Worm (Caenorhabditis elegans) whole organism, young adult: ENCODE results near the gene unc-53.

Experiments used
- B0261.1 ChIP-seq: sonication (generic microtip); optimal IDR thresholded peaks from 2 replicates; lab custom pipeline; 2016; ENCODE audit warnings: mild to moderate bottlenecking, missing genetic modification characterization, moderate library complexity, missing compliant biosample characterization
- D2030.7 ChIP-seq: fragments of 200-800 bp; sonication (Bioruptor generic); IDR thresholded peaks from 2 replicates; pipeline ENCODE4 v1.3.6; 2022; ENCODE audit warnings: missing genetic modification reagents, missing genetic modification characterization, missing compliant biosample characterization
- F22D6.2 ChIP-seq: sonication (generic microtip); optimal IDR thresholded peaks from 2 replicates; lab custom pipeline; 2016; ENCODE audit warnings: mild to moderate bottlenecking, missing genetic modification characterization, missing compliant biosample characterization
- F23B12.7 ChIP-seq: sonication (generic microtip); optimal IDR thresholded peaks from 2 replicates; lab custom pipeline; 2017; ENCODE audit warnings: missing genetic modification characterization, mild to moderate bottlenecking, missing compliant biosample characterization, antibody characterized with exemption, moderate library complexity; ENCODE audit not compliant: insufficient read depth
- F33H1.4 ChIP-seq: fragments of 200-800 bp; sonication (Bioruptor generic); IDR thresholded peaks from 2 replicates; pipeline ENCODE4 v1.3.6; 2022; ENCODE audit warnings: missing genetic modification reagents, missing genetic modification characterization, missing compliant biosample characterization
- F37B4.10 ChIP-seq: fragments of 200-800 bp; sonication (Bioruptor generic); IDR thresholded peaks from 2 replicates; pipeline ENCODE4 v1.3.6; 2022; ENCODE audit warnings: missing genetic modification characterization, missing compliant biosample characterization
- K12H6.12 ChIP-seq: fragments of 200-800 bp; sonication (Bioruptor generic); optimal IDR thresholded peaks from 2 replicates; lab custom pipeline; 2018; ENCODE audit warnings: mild to moderate bottlenecking, missing genetic modification characterization, missing compliant biosample characterization
- T07F8.4 ChIP-seq: sonication (generic microtip); optimal IDR thresholded peaks from 2 replicates; lab custom pipeline; 2016; ENCODE audit warnings: mild to moderate bottlenecking, missing genetic modification characterization, moderate library complexity, missing compliant biosample characterization
- Y67H2A.10 ChIP-seq: fragments of 200-800 bp; sonication (Bioruptor generic); conservative IDR thresholded peaks from 2 replicates; pipeline ENCODE4 v1.3.6; 2022; ENCODE audit warnings: missing genetic modification reagents, missing genetic modification characterization, missing compliant biosample characterization
- aptf-3 ChIP-seq: fragments of 200-800 bp; sonication (Bioruptor generic); IDR thresholded peaks from 2 replicates; pipeline ENCODE4 v1.3.6; 2022; ENCODE audit warnings: missing genetic modification characterization, missing compliant biosample characterization
- atf-7 ChIP-seq: sonication (generic microtip); optimal IDR thresholded peaks from 2 replicates; lab custom pipeline; 2017; ENCODE audit warnings: mild to moderate bottlenecking, missing genetic modification characterization, missing compliant biosample characterization
- attf-3 ChIP-seq: fragments of 200-800 bp; sonication (Bioruptor generic); conservative IDR thresholded peaks from 2 replicates; pipeline ENCODE4 v1.3.6; 2022; ENCODE audit warnings: missing genetic modification reagents, missing genetic modification characterization, missing compliant biosample characterization
- attf-5 ChIP-seq: fragments of 200-800 bp; sonication (Bioruptor generic); optimal IDR thresholded peaks from 2 replicates; lab custom pipeline; 2018; ENCODE audit warnings: mild to moderate bottlenecking, missing genetic modification characterization, missing compliant biosample characterization
- attf-6 ChIP-seq: fragments of 200-800 bp; sonication (Bioruptor generic); IDR thresholded peaks from 2 replicates; pipeline ENCODE4 v1.3.6; 2022; ENCODE audit warnings: missing genetic modification reagents, missing genetic modification characterization, missing compliant biosample characterization
- ccch-3 ChIP-seq: fragments of 200-800 bp; sonication (Bioruptor generic); optimal IDR thresholded peaks from 2 replicates; lab custom pipeline; 2018; ENCODE audit warnings: mild to moderate bottlenecking, missing genetic modification characterization, missing compliant biosample characterization
- cebp-2 ChIP-seq: fragments of 200-800 bp; sonication (Bioruptor generic); IDR thresholded peaks from 2 replicates; pipeline ENCODE4 v1.3.6; 2022; ENCODE audit warnings: missing genetic modification characterization, missing compliant biosample characterization
- ceh-100 ChIP-seq: fragments of 200-800 bp; sonication (Bioruptor generic); IDR thresholded peaks from 2 replicates; pipeline ENCODE4 v1.3.6; 2022; ENCODE audit warnings: missing genetic modification reagents, missing genetic modification characterization, missing compliant biosample characterization
- ceh-58 ChIP-seq: fragments of 200-800 bp; sonication (Bioruptor generic); IDR thresholded peaks from 2 replicates; pipeline ENCODE4 v1.3.6; 2022; ENCODE audit warnings: missing genetic modification characterization, missing compliant biosample characterization
- ceh-79 ChIP-seq: sonication (generic microtip); optimal IDR thresholded peaks from 2 replicates; lab custom pipeline; 2017; ENCODE audit warnings: mild to moderate bottlenecking, missing genetic modification characterization, missing compliant biosample characterization
- dpff-1 ChIP-seq: sonication (generic microtip); optimal IDR thresholded peaks from 2 replicates; lab custom pipeline; 2017; ENCODE audit warnings: mild to moderate bottlenecking, missing genetic modification characterization, missing compliant biosample characterization
- egrh-3 ChIP-seq: fragments of 200-800 bp; sonication (Bioruptor generic); IDR thresholded peaks from 2 replicates; pipeline ENCODE4 v1.3.6; 2022; ENCODE audit warnings: missing genetic modification reagents, missing genetic modification characterization, missing compliant biosample characterization
- ets-4 ChIP-seq: fragments of 200-800 bp; sonication (Bioruptor generic); optimal IDR thresholded peaks from 2 replicates; lab custom pipeline; 2018; ENCODE audit warnings: mild to moderate bottlenecking, missing genetic modification characterization, missing compliant biosample characterization
- fkh-3 ChIP-seq: sonication (generic microtip); optimal IDR thresholded peaks from 2 replicates; lab custom pipeline; 2016; ENCODE audit warnings: mild to moderate bottlenecking, missing genetic modification characterization, missing compliant biosample characterization
- him-1 ChIP-seq: sonication (generic microtip); optimal IDR thresholded peaks from 2 replicates; lab custom pipeline; 2016; ENCODE audit warnings: missing genotype, missing genetic modification reagents, missing genetic modification characterization, missing compliant biosample characterization
- hsf-1 ChIP-seq: fragments of 200-800 bp; sonication (Bioruptor generic); IDR thresholded peaks from 2 replicates; pipeline ENCODE4 v1.3.6; 2022; ENCODE audit warnings: missing genetic modification reagents, missing genetic modification characterization, missing compliant biosample characterization
- lin-40 ChIP-seq: sonication (generic microtip); optimal IDR thresholded peaks from 2 replicates; lab custom pipeline; 2016; ENCODE audit warnings: missing genetic modification characterization, mild to moderate bottlenecking, missing compliant biosample characterization, missing genotype, missing genetic modification reagents
- lir-1 ChIP-seq: fragments of 200-800 bp; sonication (Bioruptor generic); conservative IDR thresholded peaks from 2 replicates; pipeline ENCODE4 v1.3.6; 2022; ENCODE audit warnings: missing genetic modification reagents, missing genetic modification characterization, missing compliant biosample characterization
- lsl-1 ChIP-seq: fragments of 200-800 bp; sonication (Bioruptor generic); optimal IDR thresholded peaks from 2 replicates; lab custom pipeline; 2018; ENCODE audit warnings: mild to moderate bottlenecking, missing genetic modification characterization, moderate library complexity, missing compliant biosample characterization
- madf-10 ChIP-seq: sonication (generic microtip); optimal IDR thresholded peaks from 2 replicates; lab custom pipeline; 2016; ENCODE audit warnings: mild to moderate bottlenecking, missing genetic modification characterization, missing compliant biosample characterization
- madf-3 ChIP-seq: fragments of 200-800 bp; sonication (Bioruptor generic); IDR thresholded peaks from 2 replicates; pipeline ENCODE4 v1.3.6; 2022; ENCODE audit warnings: missing genetic modification reagents, missing genetic modification characterization, missing compliant biosample characterization
- nfya-1 ChIP-seq: sonication (generic microtip); optimal IDR thresholded peaks from 2 replicates; lab custom pipeline; 2017; ENCODE audit warnings: antibody characterized with exemption, missing compliant biosample characterization, missing genetic modification characterization, borderline replicate concordance; ENCODE audit not compliant: insufficient read depth
- nfya-2 ChIP-seq: fragments of 200-800 bp; sonication (Bioruptor generic); IDR thresholded peaks from 2 replicates; pipeline ENCODE4 v1.3.6; 2022; ENCODE audit warnings: missing genetic modification reagents, missing genetic modification characterization, missing compliant biosample characterization
- nfyb-1 ChIP-seq: fragments of 200-800 bp; sonication (Bioruptor generic); IDR thresholded peaks from 2 replicates; pipeline ENCODE4 v1.3.6; 2022; ENCODE audit warnings: missing genetic modification reagents, missing genetic modification characterization, missing compliant biosample characterization
- nhr-120 ChIP-seq: fragments of 200-800 bp; sonication (Bioruptor generic); IDR thresholded peaks from 2 replicates; pipeline ENCODE4 v1.3.6; 2022; ENCODE audit warnings: missing genetic modification characterization, missing compliant biosample characterization
- pha-4 ChIP-seq: fragments of 150-350 bp; sonication (generic microtip); optimal IDR thresholded peaks from 2 replicates; lab custom pipeline; 2014; ENCODE audit warnings: missing biosample characterization, missing genetic modification reagents, missing genetic modification characterization
- repo-1 ChIP-seq: sonication (generic microtip); optimal IDR thresholded peaks from 2 replicates; lab custom pipeline; 2017; ENCODE audit warnings: mild to moderate bottlenecking, missing genetic modification characterization, missing compliant biosample characterization
- rpc-1 ChIP-seq, 2 experiments: fragments of 150-350 bp in 1 of 2; sonication (generic microtip) in 1 of 2; optimal IDR thresholded peaks; 2 replicates each; lab custom pipeline; 2014 to 2018; ENCODE audit warnings: missing biosample characterization in 1 of 2, missing genetic modification characterization in 1 of 2, missing genetic modification reagents in 1 of 2, missing genotype in 1 of 2
- sptf-2 ChIP-seq: fragments of 200-800 bp; sonication (Bioruptor generic); optimal IDR thresholded peaks from 2 replicates; lab custom pipeline; 2018; ENCODE audit warnings: mild to moderate bottlenecking, missing genetic modification characterization, missing compliant biosample characterization
- tbx-9 ChIP-seq: sonication (generic microtip); optimal IDR thresholded peaks from 2 replicates; lab custom pipeline; 2016; ENCODE audit warnings: borderline replicate concordance, missing genetic modification characterization, inconsistent platforms, missing compliant biosample characterization
- unc-130 ChIP-seq: sonication (generic microtip); optimal IDR thresholded peaks from 2 replicates; lab custom pipeline; 2016; ENCODE audit warnings: missing genetic modification reagents, missing genetic modification characterization, missing compliant biosample characterization
- zfh-2 ChIP-seq: fragments of 200-800 bp; sonication (Bioruptor generic); conservative IDR thresholded peaks from 2 replicates; pipeline ENCODE4 v1.3.6; 2022; ENCODE audit warnings: missing genetic modification reagents, missing genetic modification characterization, missing compliant biosample characterization
- ztf-22 ChIP-seq: fragments of 200-800 bp; sonication (Bioruptor generic); optimal IDR thresholded peaks from 2 replicates; lab custom pipeline; 2018; ENCODE audit warnings: mild to moderate bottlenecking, missing genetic modification characterization, moderate library complexity, missing compliant biosample characterization

unc-53 gene

DNA sequence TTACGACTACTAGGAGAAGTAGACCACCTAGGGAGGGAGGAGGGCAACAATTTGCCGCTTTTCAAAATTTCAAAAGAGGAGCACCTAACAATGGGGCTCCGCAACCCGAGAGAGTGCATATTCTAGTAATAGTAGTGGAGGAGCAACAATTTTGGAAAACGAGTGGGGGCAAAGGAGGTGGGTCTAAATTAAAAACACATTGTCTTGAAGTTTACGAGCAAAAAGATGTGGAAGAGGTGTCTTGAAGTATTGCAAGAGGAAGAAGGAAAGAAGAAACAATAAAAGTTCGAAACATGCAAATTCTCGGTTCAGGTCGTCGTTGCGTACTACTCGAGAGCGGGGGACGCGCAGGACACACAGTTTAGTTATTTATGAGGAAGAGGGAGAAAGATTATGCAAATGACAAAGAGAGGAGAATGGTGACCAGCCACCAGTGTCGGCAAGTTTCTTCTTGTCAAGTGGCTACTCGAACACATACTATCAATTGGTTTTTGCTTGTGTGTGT, 25.0 kb downstream of the unc-53 start:
- no peak for TF ChIP-seq ets-4 (GFP tag; lab: Kevin White, UChicago)
- TF ChIP-seq hsf-1 (GFP tag; lab: Robert Waterston, UW) = 0 out of 2 replicates have a peak, but pooled peaks have one; percentile 20

DNA sequence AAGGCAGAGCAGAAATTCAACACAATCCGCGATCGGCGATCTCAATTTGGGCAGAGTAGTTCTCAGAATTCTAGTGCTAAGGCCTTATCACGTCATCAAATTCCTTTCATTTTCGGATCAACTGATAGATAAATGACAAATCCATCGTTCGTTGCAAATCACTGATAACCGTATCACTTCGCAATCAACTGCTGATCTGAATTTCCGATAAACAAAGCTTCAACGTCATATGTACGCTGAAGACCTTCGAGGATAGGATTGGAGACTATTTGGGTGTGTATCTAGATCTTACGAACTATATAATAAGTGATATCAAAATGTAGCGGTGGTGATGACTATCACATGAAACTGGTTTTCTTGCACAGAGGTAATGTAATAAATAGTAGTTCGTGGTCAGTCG, 32.0 kb downstream of the unc-53 start:
- no peak for TF ChIP-seq attf-5 (GFP tag; lab: Kevin White, UChicago)
- TF ChIP-seq ceh-79 (tag; lab: Kevin White, UChicago) = no peak
- no peak for TF ChIP-seq F22D6.2
- no peak for TF ChIP-seq ceh-58 (GFP tag; lab: Robert Waterston, UW)
- TF ChIP-seq fkh-3 (tag; lab: Kevin White, UChicago) = no peak
- TF ChIP-seq lin-40 (tag; lab: Kevin White, UChicago) = no peak
- no peak for TF ChIP-seq lsl-1 (GFP tag; lab: Kevin White, UChicago)
- TF ChIP-seq repo-1 (tag; lab: Kevin White, UChicago) = no peak
- TF ChIP-seq madf-10 (tag; lab: Kevin White, UChicago) = no peak
- TF ChIP-seq nhr-120 = no peak
- TF ChIP-seq K12H6.12 = no peak
- TF ChIP-seq egrh-3 (GFP tag; lab: Robert Waterston, UW) = no peak
- no peak for TF ChIP-seq tbx-9
- no peak for TF ChIP-seq F23B12.7 (tag; lab: Kevin White, UChicago)
- no peak for TF ChIP-seq him-1 (tag; lab: Kevin White, UChicago)
- no peak for TF ChIP-seq rpc-1 (optimal IDR thresholded peaks at IDR 0.05; lab: Kevin White, UChicago)
- TF ChIP-seq rpc-1 (tag; optimal IDR thresholded peaks at IDR 0.05; lab: Kevin White, UChicago) = no peak

- TF ChIP-seq unc-130 (GFP tag; lab: Kevin White, UChicago) (no peak), D2030.7 (no peak), F37B4.10 (GFP tag; lab: Robert Waterston, UW) (no peak), pha-4 (tag; lab: Kevin White, UChicago) (no peak), madf-3 (no peak), ccch-3 (GFP tag; lab: Kevin White, UChicago) (no peak), ceh-100 (GFP tag; lab: Robert Waterston, UW) (no peak), egrh-3 (GFP tag; lab: Robert Waterston, UW) (no peak), repo-1 (tag; lab: Kevin White, UChicago) (no peak), nfya-1 (tag; lab: Kevin White, UChicago) (no peak), sptf-2 (GFP tag; lab: Kevin White, UChicago) (no peak)
Observed at ce11 chrII:11055223-11055622, 34.0 kb downstream of the unc-53 start, which contains the start of gene F45E10.2. F45E10.2 (minus strand) TSS chrII:11055323.

DNA sequence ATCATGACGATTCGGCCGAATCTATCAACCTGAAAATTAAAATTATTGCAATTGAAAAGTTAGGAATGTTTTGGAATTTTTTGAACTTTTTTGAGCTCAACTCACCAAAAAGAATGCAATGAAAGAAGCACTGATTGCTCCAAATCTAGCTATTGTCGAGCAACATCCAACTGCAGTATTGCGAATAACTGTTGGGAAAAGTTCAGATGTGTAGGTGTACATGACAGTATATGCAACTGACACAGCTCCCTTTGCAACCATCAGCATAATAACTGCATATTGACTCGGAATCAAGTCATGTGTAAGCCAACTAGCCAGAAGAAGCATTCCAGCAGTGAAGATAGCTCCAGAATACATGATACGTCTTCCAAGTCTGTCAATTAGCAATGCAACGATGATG, 36.7 kb downstream of the unc-53 start:
- TF ChIP-seq unc-130 (GFP tag; lab: Kevin White, UChicago) (no peak), cebp-2 (GFP tag; lab: Robert Waterston, UW) (no peak)
- TF ChIP-seq, all 124 proteins: peak for 0

- TF ChIP-seq nfya-2 (no peak), dpff-1 (tag; lab: Kevin White, UChicago) (no peak), egrh-3 (GFP tag; lab: Robert Waterston, UW) (no peak), F22D6.2 (no peak), pha-4 (tag; lab: Kevin White, UChicago) (no peak), B0261.1 (tag; lab: Kevin White, UChicago) (no peak), F33H1.4 (peak; percentile 94), aptf-3 (GFP tag; lab: Robert Waterston, UW) (no peak), atf-7 (no peak), attf-3 (GFP tag; lab: Robert Waterston, UW) (peak; percentile 45; the same call in 1 of the 2 replicates), lir-1 (GFP tag; lab: Robert Waterston, UW) (no peak), T07F8.4 (tag; lab: Kevin White, UChicago) (no peak), madf-10 (tag; lab: Kevin White, UChicago) (no peak), zfh-2 (GFP tag; lab: Robert Waterston, UW) (no peak), Y67H2A.10 (GFP tag; lab: Robert Waterston, UW) (no peak), ztf-22 (GFP tag; lab: Kevin White, UChicago) (no peak), nfyb-1 (GFP tag; lab: Robert Waterston, UW) (no peak), attf-6 (GFP tag; lab: Robert Waterston, UW) (no peak)
Observed at ce11 chrII:11050678-11051077, 38.6 kb downstream of the unc-53 start.
